Worm (Caenorhabditis elegans) whole organism, midembryonic: ENCODE measurements around the gene srh-28.

Experiments
- T22C8.4 ChIP-seq: fragments of 200-800 bp; sonication (Bioruptor generic); IDR thresholded peaks from 2 replicates; pipeline ENCODE4 v1.3.6; 2022; ENCODE audit warnings: missing genetic modification characterization, missing compliant biosample characterization
- ref-1 ChIP-seq: fragments of 200-800 bp; sonication (Bioruptor generic); conservative IDR thresholded peaks from 2 replicates; pipeline ENCODE4 v1.3.6; 2022; ENCODE audit warnings: missing genetic modification reagents, missing genetic modification characterization, missing compliant biosample characterization

ce11 chrV:6792565-6792964, 17.0 kb upstream of the srh-28 start, which contains the start of gene gck-2:
- TF ChIP-seq ref-1 (GFP tag; lab: Robert Waterston, UW) (no peak), T22C8.4 (GFP tag; lab: Robert Waterston, UW) (no peak)
